Worm (Caenorhabditis elegans): Measurements from ENCODE around the gene W01D2.6.

DNA sequence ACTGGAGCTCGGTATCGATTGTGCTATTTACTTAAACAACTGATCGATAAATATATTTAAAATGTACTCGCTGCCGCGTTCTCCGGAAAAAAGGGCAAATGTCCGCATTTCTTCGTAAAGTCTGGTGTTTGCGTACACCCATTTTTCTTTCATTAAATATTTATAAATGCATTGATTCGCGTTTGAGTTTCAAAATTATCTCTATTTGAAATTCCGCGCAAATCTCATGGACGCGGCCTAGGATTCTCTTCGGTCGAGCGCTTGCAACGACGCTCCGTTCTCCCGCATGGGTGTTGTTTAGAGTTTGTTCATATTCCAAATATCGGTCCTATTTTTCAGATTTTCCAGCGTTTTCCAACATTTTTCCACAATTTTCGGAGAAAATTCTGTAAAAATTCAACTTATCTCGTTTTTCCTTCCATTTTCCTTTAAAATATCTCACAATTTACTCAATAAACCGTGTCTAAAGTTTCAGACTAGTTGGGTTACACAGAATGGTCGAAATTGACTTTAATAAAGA lies 13.8 kb upstream of the W01D2.6 start, which contains the start of gene eif-3.B:
- TF ChIP-seq ces-1 (GFP tag; optimal IDR thresholded peaks at IDR 0.05): peak; percentile 97
- no peak for TF ChIP-seq nhr-28 (tag; optimal IDR thresholded peaks at IDR 0.05)
- no peak for TF ChIP-seq nhr-76 (tag; optimal IDR thresholded peaks at IDR 0.05)
- TF ChIP-seq ztf-11 (tag; optimal IDR thresholded peaks at IDR 0.05): no peak
- peak; percentile 18 for TF ChIP-seq mls-2 (tag; optimal IDR thresholded peaks at IDR 0.05)
- TF ChIP-seq snpc-4 (tag; optimal IDR thresholded peaks at IDR 0.05): no peak
- no peak for TF ChIP-seq nhr-2 (tag; optimal IDR thresholded peaks at IDR 0.05)
- peak; percentile 85 for TF ChIP-seq lsy-2 (tag; optimal IDR thresholded peaks at IDR 0.05)
- TF ChIP-seq unc-62 (GFP tag; optimal IDR thresholded peaks at IDR 0.05): peak; percentile 56
- peak; percentile 82 for TF ChIP-seq sptf-1 (tag; optimal IDR thresholded peaks at IDR 0.05)
